Worm (Caenorhabditis elegans): ENCODE data around the gene dcap-2.

Gene dcap-2

DNA sequence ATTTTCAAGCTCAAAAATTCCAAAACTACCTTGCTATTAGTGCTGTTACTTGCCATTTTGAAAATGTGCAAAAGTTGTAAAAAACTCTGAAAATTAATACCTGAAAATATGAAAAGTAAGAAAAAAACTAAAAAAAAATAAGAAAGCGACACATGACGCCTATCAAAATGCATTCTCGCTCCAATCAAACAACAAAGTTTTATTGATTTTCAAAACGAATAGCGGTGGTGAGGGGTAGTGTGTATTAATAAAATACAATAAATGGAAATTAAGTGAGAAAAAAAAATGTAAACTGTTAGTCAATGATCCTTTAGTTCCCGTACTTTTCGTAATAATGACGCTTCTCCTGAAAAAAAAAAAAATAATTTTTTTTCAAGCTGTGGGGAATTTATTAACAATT, at the start of gene dcap-2:
Gene dcap-2 (minus strand): TSS at position 86 of the 400 bp plus-strand sequence.
- TF ChIP-seq hlh-30 (tag; optimal IDR thresholded peaks at IDR 0.05; ENCODE audit: insufficient read depth) (no peak), ceh-48 (tag; optimal IDR thresholded peaks at IDR 0.05) (peak; percentile 73), nfya-1 (tag; optimal IDR thresholded peaks at IDR 0.05) (peak; percentile 5), lim-6 (tag; optimal IDR thresholded peaks at IDR 0.05) (no peak)

DNA sequence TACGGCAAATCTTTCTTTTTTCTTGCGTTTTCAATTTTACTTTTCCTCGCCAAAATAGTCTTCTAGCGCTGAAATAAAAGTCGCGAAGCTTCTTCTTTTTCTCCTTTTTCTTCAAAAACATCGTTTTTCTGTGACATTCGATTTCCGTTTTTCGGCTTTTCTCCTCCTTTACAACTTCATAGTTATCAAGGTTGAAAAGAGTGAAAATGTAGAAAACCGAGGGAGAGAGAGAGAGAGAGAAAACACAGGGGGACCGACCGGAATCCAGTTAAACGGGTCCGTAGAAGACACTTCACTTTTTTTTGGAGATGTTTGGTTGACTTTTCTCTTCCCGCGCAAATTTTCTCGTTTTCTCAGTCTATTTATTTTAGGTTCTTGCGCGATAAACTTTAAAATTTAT, 42.6 kb upstream of the dcap-2 start:
- TF ChIP-seq hlh-13 (GFP tag; optimal IDR thresholded peaks at IDR 0.05) (no peak), unc-42 (tag; optimal IDR thresholded peaks at IDR 0.05) (peak; percentile 28)

DNA sequence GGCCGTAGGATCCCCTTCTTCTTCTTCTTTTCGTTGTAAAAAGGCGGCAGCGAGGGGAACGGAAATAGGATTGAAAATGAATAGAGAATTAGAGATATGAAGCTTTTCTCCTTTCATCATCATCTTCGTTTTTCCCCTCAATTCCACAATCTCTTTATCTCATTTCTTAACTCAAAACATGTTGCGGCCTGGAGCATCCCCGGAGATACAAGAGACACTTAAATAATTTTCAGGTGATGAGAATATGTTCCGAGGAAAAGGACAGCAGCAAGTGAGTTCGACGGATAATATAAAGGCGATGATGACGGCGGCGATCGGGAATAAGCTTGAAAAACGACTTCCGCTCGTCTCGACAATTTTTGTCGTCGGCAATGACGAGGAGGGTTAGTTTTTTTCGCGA, 40.0 kb upstream of the dcap-2 start, which contains the start of the genes Y45F10B.13 and qui-1:
Gene Y45F10B.13 (minus strand): TSS at position 101 of the 400 bp plus-strand sequence.
Gene qui-1 (plus strand): TSS at position 233 of the 400 bp plus-strand sequence.
- TF ChIP-seq pha-4 (tag; optimal IDR thresholded peaks at IDR 0.05): no peak
- TF ChIP-seq ceh-45 (GFP tag; IDR thresholded peaks at IDR 0.05): no peak

DNA sequence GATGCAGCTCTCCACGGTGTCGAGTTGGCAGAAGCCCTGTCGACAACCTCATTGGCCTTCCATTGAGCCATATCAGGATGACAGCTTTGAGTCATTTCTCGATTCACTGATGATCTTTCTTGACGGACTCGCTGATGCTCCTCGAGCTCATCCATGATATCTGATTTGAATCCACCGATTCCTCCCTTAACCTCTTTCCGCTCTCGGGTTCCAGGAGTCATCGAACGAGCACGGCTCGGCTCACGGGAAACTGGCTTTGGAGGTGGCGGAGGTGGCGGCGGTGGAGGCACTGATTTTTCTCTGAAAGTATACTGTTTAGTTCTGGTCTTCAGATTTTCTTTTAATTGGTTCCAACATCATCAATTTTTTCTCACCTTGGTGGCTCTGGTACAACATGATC, 37.4 kb upstream of the dcap-2 start:
- TF ChIP-seq nfya-1 (tag; optimal IDR thresholded peaks at IDR 0.05) (no peak), ceh-45 (GFP tag; IDR thresholded peaks at IDR 0.05) (no peak), ceh-6 (GFP tag; optimal IDR thresholded peaks at IDR 0.05) (no peak), sox-4 (tag; optimal IDR thresholded peaks at IDR 0.05) (no peak), ceh-34 (tag; optimal IDR thresholded peaks at IDR 0.05) (no peak), ttx-3 (tag; optimal IDR thresholded peaks at IDR 0.05) (no peak)

DNA sequence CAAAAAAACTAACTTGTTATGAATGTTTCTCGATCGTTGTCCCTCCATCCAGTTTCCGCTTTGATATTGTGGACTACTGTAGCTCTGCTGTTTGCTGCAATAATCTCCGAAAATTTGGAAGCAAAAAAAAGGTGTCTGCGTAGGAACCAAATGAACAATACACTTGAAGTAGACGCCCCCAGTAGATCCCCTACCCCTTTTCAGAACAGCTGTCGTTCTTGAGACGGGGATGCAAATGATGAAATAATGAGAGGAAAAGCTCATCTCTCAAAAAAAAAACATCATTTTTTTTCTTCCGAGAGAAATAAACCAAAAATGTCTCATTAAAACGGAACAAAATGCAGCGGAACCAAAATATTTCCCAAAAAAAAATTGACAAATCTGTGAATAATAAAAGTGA, 35.7 kb upstream of the dcap-2 start:
- TF ChIP-seq T23F11.4 (GFP tag; optimal IDR thresholded peaks at IDR 0.05) (no peak), pag-3 (tag; optimal IDR thresholded peaks at IDR 0.05; ENCODE audit: borderline replicate concordance) (no peak), ets-4 (tag; optimal IDR thresholded peaks at IDR 0.05) (no peak), sox-4 (tag; optimal IDR thresholded peaks at IDR 0.05) (no peak)

DNA sequence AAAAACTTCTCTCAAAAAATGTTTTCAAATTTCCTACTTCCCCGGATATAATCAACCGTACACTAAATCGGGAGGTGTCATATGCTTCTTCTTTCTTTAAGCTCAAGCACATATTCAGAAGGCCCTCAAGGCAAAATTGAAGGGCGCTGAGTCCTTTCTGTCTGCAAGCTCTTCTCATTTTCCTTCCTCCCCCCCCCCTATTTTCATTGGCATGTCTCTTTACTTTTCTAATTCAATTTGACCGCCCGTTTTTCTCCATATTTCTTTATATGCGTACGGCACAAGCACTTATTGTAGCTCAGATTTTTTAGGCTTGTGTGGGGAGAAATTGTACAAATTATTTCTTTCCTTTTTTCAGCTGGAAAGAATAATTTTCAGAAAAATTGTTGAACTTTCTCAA, 33.8 kb upstream of the dcap-2 start:
- TF ChIP-seq hlh-15 (tag; optimal IDR thresholded peaks at IDR 0.05) (no peak), ceh-9 (tag; optimal IDR thresholded peaks at IDR 0.05) (no peak), ceh-34 (tag; optimal IDR thresholded peaks at IDR 0.05) (no peak), pqm-1 (tag; optimal IDR thresholded peaks at IDR 0.05) (no peak), odd-2 (tag; optimal IDR thresholded peaks at IDR 0.05) (no peak), unc-42 (tag; optimal IDR thresholded peaks at IDR 0.05) (peak; percentile 68), pha-2 (tag; optimal IDR thresholded peaks at IDR 0.05) (no peak)

DNA sequence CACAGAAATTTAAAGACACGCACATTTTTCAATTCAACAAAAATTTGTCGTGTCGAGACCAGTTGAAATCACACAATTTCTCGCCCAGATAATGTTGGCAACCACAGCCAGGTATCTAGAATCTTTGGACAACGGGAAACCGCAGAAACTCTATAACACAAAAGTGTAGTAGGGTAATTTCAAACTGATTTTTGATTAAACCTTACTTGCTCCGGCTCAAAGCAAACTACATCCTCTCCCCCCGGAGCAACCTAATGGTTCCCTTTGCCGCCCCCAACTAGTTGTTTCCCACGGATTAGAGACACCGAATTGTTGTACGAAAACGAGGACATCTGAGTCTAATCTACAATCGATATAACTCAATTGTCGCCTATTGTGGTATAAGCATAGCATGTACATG, 32.7 kb upstream of the dcap-2 start:
- peak; percentile 8 for TF ChIP-seq unc-42 (tag; optimal IDR thresholded peaks at IDR 0.05)
- no peak for TF ChIP-seq gmeb-2 (tag; optimal IDR thresholded peaks at IDR 0.05)

DNA sequence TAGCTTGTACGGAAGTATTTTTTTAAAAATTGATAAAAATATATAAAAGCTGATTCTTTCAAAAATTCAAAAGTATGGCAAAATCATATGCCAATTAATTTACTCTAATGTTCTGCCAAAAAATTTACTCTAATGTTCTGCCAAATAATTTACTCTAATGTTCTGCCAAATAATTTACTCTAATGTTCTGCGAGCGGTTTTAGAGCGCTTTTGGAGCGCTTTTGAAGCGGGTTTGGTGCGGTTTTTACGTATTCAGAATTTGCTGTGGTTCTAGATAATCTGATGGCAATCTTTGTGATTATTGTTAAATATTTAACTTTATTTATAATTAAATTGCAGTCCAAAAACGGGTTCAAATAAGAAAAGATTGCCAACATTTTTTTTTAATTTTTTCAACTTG, 27.7 kb upstream of the dcap-2 start:
- TF ChIP-seq npax-4 (tag; optimal IDR thresholded peaks at IDR 0.05) (peak; percentile 26), Y22D7AL.16 (tag; optimal IDR thresholded peaks at IDR 0.05) (no peak), ceh-34 (tag; optimal IDR thresholded peaks at IDR 0.05) (peak; percentile 26), nhr-232 (tag; optimal IDR thresholded peaks at IDR 0.05) (no peak), ceh-31 (tag; optimal IDR thresholded peaks at IDR 0.05) (peak; percentile 72), che-1 (tag; optimal IDR thresholded peaks at IDR 0.05) (peak; percentile 42), ets-4 (tag; optimal IDR thresholded peaks at IDR 0.05) (no peak), gmeb-2 (tag; optimal IDR thresholded peaks at IDR 0.05) (peak; percentile 14), hlh-8 (tag; optimal IDR thresholded peaks at IDR 0.05) (peak; percentile 72), F13H6.1 (tag; optimal IDR thresholded peaks at IDR 0.05) (peak; percentile 8), ttx-3 (tag; optimal IDR thresholded peaks at IDR 0.05) (peak; percentile 33), ceh-6 (GFP tag; optimal IDR thresholded peaks at IDR 0.05) (peak; percentile 32), K02D7.2 (tag; optimal IDR thresholded peaks at IDR 0.05) (peak; percentile 20), pqm-1 (tag; optimal IDR thresholded peaks at IDR 0.05) (peak; percentile 22), unc-55 (GFP tag; optimal IDR thresholded peaks at IDR 0.05) (no peak), tbx-2 (tag; optimal IDR thresholded peaks at IDR 0.05) (peak; percentile 8), fax-1 (tag; optimal IDR thresholded peaks at IDR 0.05) (peak; percentile 73), sox-4 (tag; optimal IDR thresholded peaks at IDR 0.05) (peak; percentile 47), rnt-1 (tag; optimal IDR thresholded peaks at IDR 0.05) (peak; percentile 1), ama-1 (optimal IDR thresholded peaks at IDR 0.05) (no peak)
